Fruit fly (Drosophila melanogaster): ENCODE data around the gene Toll-9.

Gene Toll-9

dm6 chr3L:20402665-20403492 lies 36.4 kb upstream of the Toll-9 start (continued):
- peak in 1 of 3 experiments; percentile 83 for TF ChIP-seq lola (GFP tag; optimal IDR thresholded peaks at IDR 0.05)
- no peak for TF ChIP-seq CG8089 (GFP tag; optimal IDR thresholded peaks at IDR 0.05)
- TF ChIP-seq gcm (GFP tag; optimal IDR thresholded peaks at IDR 0.05) = peak; percentile 66
- no peak for TF ChIP-seq CG7372 (GFP tag; IDR thresholded peaks at IDR 0.05)
- no peak for TF ChIP-seq salm (tag; optimal IDR thresholded peaks at IDR 0.05)
- TF ChIP-seq fru (optimal IDR thresholded peaks at IDR 0.05) = no peak
- TF ChIP-seq CG10431 (GFP tag; optimal IDR thresholded peaks at IDR 0.05) = no peak
- TF ChIP-seq CG17802 (tag; optimal IDR thresholded peaks at IDR 0.05) = no peak
- TF ChIP-seq amos (GFP tag; IDR thresholded peaks at IDR 0.05; ENCODE audit: partially characterized antibody) = 0 out of 2 replicates have a peak, but pooled peaks have one; percentile 39
- no peak for TF ChIP-seq CG18764 (GFP tag; optimal IDR thresholded peaks at IDR 0.05)
- TF ChIP-seq CG8924 (tag; optimal IDR thresholded peaks at IDR 0.05) = peak; percentile 56
- peak; percentile 66 for TF ChIP-seq CG2116 (GFP tag; optimal IDR thresholded peaks at IDR 0.05)
- TF ChIP-seq HLHmδ (GFP tag; optimal IDR thresholded peaks at IDR 0.05) = no peak
- TF ChIP-seq CG4424 (GFP tag; optimal IDR thresholded peaks at IDR 0.05) = peak; percentile 25
- no peak for TF ChIP-seq CG17912 (GFP tag; optimal IDR thresholded peaks at IDR 0.05)
- no peak for TF ChIP-seq Opbp (GFP tag; IDR thresholded peaks at IDR 0.05; ENCODE audit: partially characterized antibody)
- TF ChIP-seq crp (GFP tag; optimal IDR thresholded peaks at IDR 0.05) = no peak
- TF ChIP-seq Dip3 (GFP tag; optimal IDR thresholded peaks at IDR 0.05) = no peak
- no peak for TF ChIP-seq CG16863 (GFP tag; optimal IDR thresholded peaks at IDR 0.05)
- no peak for TF ChIP-seq fd3F (GFP tag; optimal IDR thresholded peaks at IDR 0.05)
- TF ChIP-seq onecut (GFP tag; IDR thresholded peaks at IDR 0.05) = no peak
- no peak for TF ChIP-seq inv (GFP tag; IDR thresholded peaks at IDR 0.05; ENCODE audit: partially characterized antibody)
- TF ChIP-seq CG17186 (GFP tag; optimal IDR thresholded peaks at IDR 0.05) = no peak
- no peak for TF ChIP-seq CG2678 (tag; optimal IDR thresholded peaks at IDR 0.05)
- no peak for TF ChIP-seq CG14965 (GFP tag; optimal IDR thresholded peaks at IDR 0.05; ENCODE audit: borderline replicate concordance)
- peak; percentile 99 for TF ChIP-seq ac (GFP tag; optimal IDR thresholded peaks at IDR 0.05)
- TF ChIP-seq lmd (GFP tag; IDR thresholded peaks at IDR 0.05) = peak; percentile 28; the same call in 1 of the 2 replicates
- TF ChIP-seq fd96Cb (tag; optimal IDR thresholded peaks at IDR 0.05) = peak; percentile 12
- no peak for TF ChIP-seq CG4328 (GFP tag; optimal IDR thresholded peaks at IDR 0.05)
- TF ChIP-seq aop (GFP tag; IDR thresholded peaks at IDR 0.05) = no peak
- TF ChIP-seq zen2 (GFP tag; IDR thresholded peaks at IDR 0.05; ENCODE audit: partially characterized antibody) = no peak
- TF ChIP-seq CG10274 (GFP tag; optimal IDR thresholded peaks at IDR 0.05) = no peak
- TF ChIP-seq Gug (GFP tag; IDR thresholded peaks at IDR 0.05) = no peak
- no peak for TF ChIP-seq mld (GFP tag; IDR thresholded peaks at IDR 0.05; ENCODE audit: partially characterized antibody)
- TF ChIP-seq sd (tag; optimal IDR thresholded peaks at IDR 0.05) = no peak
- TF ChIP-seq Sox102F (GFP tag; optimal IDR thresholded peaks at IDR 0.05) = no peak
- no peak for TF ChIP-seq Spps (tag; optimal IDR thresholded peaks at IDR 0.05)
- no peak for TF ChIP-seq CG11247 (GFP tag; IDR thresholded peaks at IDR 0.05)
- TF ChIP-seq tx (GFP tag; optimal IDR thresholded peaks at IDR 0.05) = peak; percentile 10
- TF ChIP-seq CG15073 (GFP tag; optimal IDR thresholded peaks at IDR 0.05) = no peak
- no peak for TF ChIP-seq gro (GFP tag; optimal IDR thresholded peaks at IDR 0.05)
- TF ChIP-seq hth (optimal IDR thresholded peaks at IDR 0.05) = no peak
- TF ChIP-seq Pdp1 (GFP tag; optimal IDR thresholded peaks at IDR 0.05) = peak in 1 of 2 experiments; percentile 8
- TF ChIP-seq CG17361 (GFP tag; IDR thresholded peaks at IDR 0.05) = peak; percentile 28; the same call in 1 of the 3 replicates
- no peak for TF ChIP-seq CG18619 (GFP tag; optimal IDR thresholded peaks at IDR 0.05)
- TF ChIP-seq CG8944 (GFP tag; optimal IDR thresholded peaks at IDR 0.05) = no peak
- no peak for TF ChIP-seq pb (GFP tag; optimal IDR thresholded peaks at IDR 0.05)
- no peak for TF ChIP-seq nau (GFP tag; optimal IDR thresholded peaks at IDR 0.05)

Data from whole organism, embryonic.